Worm (Caenorhabditis elegans) whole organism, L2 larva: Measurements from ENCODE around the gene nhr-207.
"Not testable (repeated sequence)": the region's sequence is repeated elsewhere in the genome, so short reads cannot be mapped to it uniquely, and the experiment has no call there.

Source experiments
- F13H6.1 ChIP-seq: sonication (generic microtip); optimal IDR thresholded peaks from 2 replicates; lab custom pipeline; 2016; ENCODE audit warnings: missing genetic modification characterization, missing compliant biosample characterization
- R02D3.7 ChIP-seq: fragments of 150-350 bp; optimal IDR thresholded peaks from 2 replicates; lab custom pipeline; 2014; ENCODE audit warnings: missing biosample characterization, missing genetic modification characterization
- Y55F3AM.14 ChIP-seq: fragments of 200-800 bp; sonication (Bioruptor generic); optimal IDR thresholded peaks from 2 replicates; lab custom pipeline; 2018; ENCODE audit warnings: mild to moderate bottlenecking, missing genetic modification characterization, missing compliant biosample characterization
- ZK546.5 ChIP-seq: sonication (generic microtip); optimal IDR thresholded peaks from 2 replicates; lab custom pipeline; 2017; ENCODE audit warnings: missing biosample characterization, missing genetic modification characterization
- aly-2 ChIP-seq: fragments of 150-350 bp; optimal IDR thresholded peaks from 2 replicates; lab custom pipeline; 2014; ENCODE audit warnings: missing biosample characterization, missing genetic modification characterization
- ama-1 ChIP-seq: fragments of 150-350 bp; optimal IDR thresholded peaks from 2 replicates; lab custom pipeline; 2018; ENCODE audit warnings: inconsistent platforms
- blmp-1 ChIP-seq: sonication (generic microtip); optimal IDR thresholded peaks from 2 replicates; lab custom pipeline; 2017; ENCODE audit warnings: missing genetic modification characterization, mild to moderate bottlenecking, missing compliant biosample characterization, antibody characterized with exemption, moderate library complexity; ENCODE audit not compliant: insufficient read depth
- ceh-16 ChIP-seq: fragments of 150-350 bp; optimal IDR thresholded peaks from 2 replicates; lab custom pipeline; 2014; ENCODE audit warnings: missing biosample characterization, missing genetic modification characterization
- ceh-82 ChIP-seq: fragments of 150-350 bp; optimal IDR thresholded peaks from 2 replicates; lab custom pipeline; 2014; ENCODE audit warnings: missing biosample characterization, missing genetic modification characterization
- dmd-4 ChIP-seq: sonication (generic microtip); optimal IDR thresholded peaks from 2 replicates; lab custom pipeline; 2017; ENCODE audit warnings: missing biosample characterization, missing genetic modification characterization
- egl-27 ChIP-seq: sonication (generic microtip); optimal IDR thresholded peaks from 3 replicates; lab custom pipeline; 2017; ENCODE audit warnings: missing biosample characterization, missing genetic modification reagents, missing genetic modification characterization
- elt-1 ChIP-seq: fragments of 150-350 bp; optimal IDR thresholded peaks from 2 replicates; lab custom pipeline; 2014; ENCODE audit warnings: missing biosample characterization, missing genetic modification characterization
- fos-1 ChIP-seq: fragments of 150-350 bp; optimal IDR thresholded peaks from 2 replicates; lab custom pipeline; 2014; ENCODE audit warnings: missing biosample characterization, missing genetic modification characterization
- gmeb-1 ChIP-seq: fragments of 150-350 bp; optimal IDR thresholded peaks from 2 replicates; lab custom pipeline; 2014; ENCODE audit warnings: missing biosample characterization, missing genetic modification characterization
- lin-11 ChIP-seq: fragments of 150-350 bp; sonication (generic microtip); optimal IDR thresholded peaks from 2 replicates; lab custom pipeline; 2014; ENCODE audit warnings: missing biosample characterization, missing genetic modification characterization, inconsistent platforms, mixed read lengths
- lin-39 ChIP-seq: fragments of 150-350 bp; optimal IDR thresholded peaks from 2 replicates; lab custom pipeline; 2014; ENCODE audit warnings: missing biosample characterization, missing genetic modification reagents, missing genetic modification characterization
- lsy-2 ChIP-seq, 2 experiments: fragments of 150-350 bp in 1 of 2; sonication (generic microtip) in 1 of 2; optimal IDR thresholded peaks; 2 replicates each; lab custom pipeline; 2014 to 2017; ENCODE audit warnings: missing biosample characterization in 2 of 2, missing genetic modification characterization in 2 of 2
- mab-5 ChIP-seq: fragments of 150-350 bp; optimal IDR thresholded peaks from 2 replicates; lab custom pipeline; 2014; ENCODE audit warnings: missing biosample characterization, missing genetic modification characterization
- mdl-1 ChIP-seq, 2 experiments: fragments of 150-350 bp in 1 of 2; sonication (generic microtip) in 1 of 2; optimal IDR thresholded peaks; 2 replicates each; lab custom pipeline; 2017; ENCODE audit warnings: missing biosample characterization in 2 of 2, missing genetic modification characterization in 2 of 2
- nhr-10 ChIP-seq: sonication (generic microtip); optimal IDR thresholded peaks from 2 replicates; lab custom pipeline; 2017; ENCODE audit warnings: missing biosample characterization, missing genetic modification characterization
- nhr-11 ChIP-seq: fragments of 150-350 bp; optimal IDR thresholded peaks from 2 replicates; lab custom pipeline; 2014; ENCODE audit warnings: missing biosample characterization, missing genetic modification characterization
- nhr-129 ChIP-seq: fragments of 150-350 bp; optimal IDR thresholded peaks from 2 replicates; lab custom pipeline; 2014; ENCODE audit warnings: missing biosample characterization, missing genetic modification characterization
- nhr-21 ChIP-seq: fragments of 150-350 bp; optimal IDR thresholded peaks from 2 replicates; lab custom pipeline; 2014; ENCODE audit warnings: missing biosample characterization, missing genetic modification characterization
- nhr-23 ChIP-seq: fragments of 150-350 bp; optimal IDR thresholded peaks from 2 replicates; lab custom pipeline; 2014; ENCODE audit warnings: missing biosample characterization, missing genetic modification reagents, missing genetic modification characterization
- nhr-237 ChIP-seq: fragments of 150-350 bp; optimal IDR thresholded peaks from 2 replicates; lab custom pipeline; 2014; ENCODE audit warnings: missing biosample characterization, missing genetic modification characterization
- nhr-25 ChIP-seq: fragments of 150-350 bp; sonication (generic microtip); optimal IDR thresholded peaks from 3 replicates; lab custom pipeline; 2014; ENCODE audit warnings: missing biosample characterization, missing genetic modification characterization
- nhr-77 ChIP-seq: fragments of 150-350 bp; optimal IDR thresholded peaks from 2 replicates; lab custom pipeline; 2014; ENCODE audit warnings: missing biosample characterization, missing genetic modification characterization
- peb-1 ChIP-seq: fragments of 150-350 bp; optimal IDR thresholded peaks from 2 replicates; lab custom pipeline; 2014; ENCODE audit warnings: missing biosample characterization, missing genetic modification characterization
- sem-4 ChIP-seq: fragments of 150-350 bp; optimal IDR thresholded peaks from 2 replicates; lab custom pipeline; 2014; ENCODE audit warnings: missing biosample characterization, missing genetic modification reagents, missing genetic modification characterization
- skn-1 ChIP-seq: sonication (generic microtip); optimal IDR thresholded peaks from 2 replicates; lab custom pipeline; 2017; ENCODE audit warnings: missing biosample characterization, missing genetic modification characterization
- sma-3 ChIP-seq: sonication (generic microtip); optimal IDR thresholded peaks from 2 replicates; lab custom pipeline; 2016; ENCODE audit warnings: missing genetic modification reagents, missing genetic modification characterization, missing compliant biosample characterization
- sma-9 ChIP-seq, 2 experiments: fragments of 150-350 bp in 1 of 2; sonication (generic microtip) in 1 of 2; optimal IDR thresholded peaks; 2 replicates each; lab custom pipeline; 2014 to 2016; ENCODE audit warnings: missing genetic modification characterization in 2 of 2, mild to moderate bottlenecking in 1 of 2, missing biosample characterization in 1 of 2, missing compliant biosample characterization in 1 of 2, missing genetic modification reagents in 1 of 2, moderate library complexity in 1 of 2
- snpc-4 ChIP-seq: fragments of 150-350 bp; optimal IDR thresholded peaks from 2 replicates; lab custom pipeline; 2014; ENCODE audit warnings: missing biosample characterization, missing genetic modification characterization
- unc-39 ChIP-seq: fragments of 150-350 bp; optimal IDR thresholded peaks from 2 replicates; lab custom pipeline; 2014; ENCODE audit warnings: missing biosample characterization, missing genetic modification characterization
- unc-62 ChIP-seq: fragments of 150-350 bp; optimal IDR thresholded peaks from 2 replicates; lab custom pipeline; 2014; ENCODE audit warnings: missing biosample characterization, missing genetic modification reagents, missing genetic modification characterization
- ztf-1 ChIP-seq: fragments of 200-800 bp; sonication (Bioruptor generic); conservative IDR thresholded peaks from 2 replicates; pipeline ENCODE4 v1.3.6; 2022; ENCODE audit warnings: missing genetic modification characterization, missing compliant biosample characterization
- ztf-11 ChIP-seq: sonication (generic microtip); optimal IDR thresholded peaks from 2 replicates; lab custom pipeline; 2017; ENCODE audit warnings: missing biosample characterization, missing genetic modification characterization

Gene nhr-207

DNA sequence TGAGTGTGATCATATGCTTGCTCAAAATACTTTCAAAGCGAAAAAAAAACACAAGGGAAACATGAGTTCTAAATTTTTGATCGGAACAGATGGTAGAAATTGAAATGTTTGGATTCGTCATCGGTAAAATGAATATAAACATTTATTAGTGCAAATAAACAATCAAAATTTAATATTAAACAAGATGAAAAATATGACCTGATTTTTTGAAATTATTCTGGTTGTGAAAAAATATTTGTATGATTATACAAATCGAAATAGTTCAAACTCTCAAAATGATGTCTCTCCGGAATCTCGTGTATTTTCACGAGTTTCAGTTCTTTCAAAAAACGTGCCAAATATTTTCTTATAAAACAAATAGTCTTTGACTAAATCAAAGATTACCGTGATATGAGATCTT lies 24.4 kb downstream of the nhr-207 start, which contains the start of gene C13C4.7:
C13C4.7 (minus strand) TSS at position 101 of the 400 bp plus-strand sequence.
- TF ChIP-seq F13H6.1 (tag; lab: Kevin White, UChicago) (no peak), ztf-11 (tag; lab: Kevin White, UChicago) (no peak), R02D3.7 (tag; lab: Kevin White, UChicago) (no peak), peb-1 (tag; lab: Kevin White, UChicago) (no peak), unc-39 (tag; lab: Kevin White, UChicago) (no peak), ceh-16 (no peak), nhr-21 (no peak), skn-1 (no peak), sem-4 (no peak), lin-11 (tag; lab: Kevin White, UChicago) (no peak), ama-1 (lab: Kevin White, UChicago) (no peak), nhr-25 (tag; lab: Kevin White, UChicago) (no peak), egl-27 (tag; lab: Kevin White, UChicago) (no peak), fos-1 (tag; lab: Kevin White, UChicago) (no peak)

DNA sequence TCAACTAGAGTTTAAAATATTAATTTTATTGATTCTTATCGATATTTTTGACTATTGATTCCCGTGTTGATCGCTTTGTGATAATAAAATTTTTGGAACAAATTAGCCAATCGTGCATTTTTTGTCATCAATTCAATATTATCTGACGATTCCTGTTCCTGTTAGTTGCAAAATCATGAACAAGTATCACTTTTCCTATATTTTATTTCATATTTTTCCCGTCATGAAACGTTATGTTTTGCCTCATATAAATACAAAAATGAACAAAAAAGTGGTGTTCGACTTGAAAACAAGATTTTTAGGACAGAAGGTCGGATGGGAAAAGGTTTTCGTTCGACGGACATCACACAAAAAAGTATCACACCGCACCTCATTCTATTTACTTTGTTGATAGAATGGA lies 25.3 kb downstream of the nhr-207 start, which contains the start of gene C13C4.6:
C13C4.6 (plus strand) TSS at position 301 of the 400 bp plus-strand sequence.
- TF ChIP-seq R02D3.7 (tag; lab: Kevin White, UChicago) (no peak), gmeb-1 (tag; lab: Kevin White, UChicago) (no peak), ztf-1 (no peak)
- TF ChIP-seq, all 48 proteins: peak for 0

DNA sequence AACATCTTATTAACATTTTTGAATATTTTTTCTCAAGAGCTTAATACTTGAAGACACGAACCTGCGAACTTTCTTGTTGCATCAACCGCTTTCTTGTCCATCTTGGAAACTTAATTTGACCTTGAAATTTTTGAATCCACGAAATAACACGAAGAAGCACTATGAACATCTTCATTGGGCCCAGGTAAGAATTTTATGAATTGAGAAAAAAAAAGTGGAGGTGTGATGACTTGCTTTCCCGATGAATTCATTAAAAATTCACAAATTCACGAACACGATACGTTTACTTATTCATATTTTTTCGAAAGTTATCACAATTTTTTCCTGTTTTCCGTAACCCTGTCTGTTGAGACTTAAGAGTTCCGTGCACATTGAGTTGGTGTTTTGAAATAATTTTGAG lies 34.7 kb downstream of the nhr-207 start, which contains the start of gene C27A7.6:
C27A7.6 (minus strand) TSS at position 101 of the 400 bp plus-strand sequence.
- TF ChIP-seq nhr-11; mdl-1 (tag; optimal IDR thresholded peaks at IDR 0.05; lab: Kevin White, UChicago); egl-27 (tag; lab: Kevin White, UChicago): not testable (repeated sequence)

DNA sequence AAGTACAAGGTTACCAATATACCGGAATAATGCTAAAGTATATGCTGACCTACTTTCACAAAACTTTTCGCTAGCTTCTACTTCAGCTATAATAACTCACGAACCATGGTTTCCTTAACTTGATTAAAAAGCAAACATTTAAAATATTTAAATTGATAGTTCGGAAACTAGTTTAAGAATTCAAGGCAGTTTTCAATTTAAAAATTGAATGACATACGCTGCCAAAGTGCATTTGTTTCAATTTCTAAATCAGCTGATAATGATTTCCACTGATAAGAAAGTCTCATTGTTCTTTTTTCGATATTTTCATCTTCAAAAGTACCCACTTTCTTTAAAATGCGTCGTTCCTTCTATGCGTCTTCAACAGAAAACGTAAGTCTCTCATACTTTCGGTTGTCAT lies 35.2 kb downstream of the nhr-207 start, which contains the start of gene enpp-1:
enpp-1 (plus strand) TSS at position 301 of the 400 bp plus-strand sequence.
- TF ChIP-seq nhr-129 (tag; lab: Kevin White, UChicago); lin-39 (tag; lab: Kevin White, UChicago); nhr-11: not testable (repeated sequence)

DNA sequence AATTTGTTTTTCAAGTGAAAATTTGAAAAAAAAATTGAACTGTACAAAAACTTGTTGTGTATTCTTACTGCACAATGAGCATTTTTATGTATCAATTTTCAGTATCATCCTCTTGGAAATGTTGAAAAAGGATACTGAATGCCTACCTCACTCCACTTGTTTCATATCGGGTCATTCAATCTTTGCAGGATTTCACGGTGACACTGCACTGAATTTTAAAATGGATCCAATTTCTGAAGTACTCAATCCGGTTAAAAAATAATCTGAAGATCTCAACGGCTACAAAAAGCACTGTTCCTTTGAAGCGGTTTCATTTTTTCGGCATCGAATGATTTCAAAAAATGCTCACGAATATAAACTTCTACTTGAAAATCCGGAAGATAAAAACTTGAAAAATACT lies 42.0 kb downstream of the nhr-207 start:
- TF ChIP-seq skn-1 (no peak), gmeb-1 (tag; lab: Kevin White, UChicago) (no peak), nhr-129 (tag; lab: Kevin White, UChicago) (no peak), egl-27 (tag; lab: Kevin White, UChicago) (no peak), nhr-237 (tag; lab: Kevin White, UChicago) (no peak), dmd-4 (tag; lab: Kevin White, UChicago) (no peak), elt-1 (tag; lab: Kevin White, UChicago) (no peak), aly-2 (tag; lab: Kevin White, UChicago) (no peak)
- TF ChIP-seq, all 48 proteins: peak for 0

DNA sequence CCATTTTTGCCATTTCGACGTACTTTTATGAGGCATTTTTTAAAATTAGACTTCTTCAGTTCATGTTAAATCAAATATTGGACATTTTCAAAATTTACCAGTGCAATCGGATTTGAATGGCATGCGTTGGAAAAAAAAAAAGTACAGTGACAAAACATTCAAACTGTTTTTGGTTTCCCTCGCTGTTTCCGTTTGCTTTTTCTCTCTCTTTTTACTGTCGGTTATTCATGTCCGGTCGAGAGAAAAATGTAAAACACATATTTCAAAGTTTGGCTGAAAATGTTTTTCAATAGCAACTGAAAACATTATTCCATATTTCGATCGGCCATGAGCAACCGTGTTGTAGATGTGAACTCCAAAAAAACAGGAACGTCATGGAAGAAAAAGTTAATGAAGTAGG lies 44.7 kb downstream of the nhr-207 start, which contains the start of gene C27A7.3:
C27A7.3 (plus strand) TSS at position 301 of the 400 bp plus-strand sequence.
- TF ChIP-seq mab-5 (no peak), ceh-82 (no peak), snpc-4 (no peak), nhr-25 (tag; lab: Kevin White, UChicago) (no peak), R02D3.7 (tag; lab: Kevin White, UChicago) (no peak), nhr-77 (tag; lab: Kevin White, UChicago) (no peak), nhr-10 (tag; lab: Kevin White, UChicago) (no peak), unc-62 (no peak), nhr-237 (tag; lab: Kevin White, UChicago) (no peak), nhr-23 (tag; lab: Kevin White, UChicago) (no peak), ZK546.5 (tag; lab: Kevin White, UChicago) (no peak), dmd-4 (tag; lab: Kevin White, UChicago) (no peak), lin-39 (tag; lab: Kevin White, UChicago) (no peak), skn-1 (no peak), sma-3 (no peak), Y55F3AM.14 (GFP tag; lab: Kevin White, UChicago) (no peak), blmp-1 (tag; lab: Kevin White, UChicago) (no peak), sma-9 (GFP tag; optimal IDR thresholded peaks at IDR 0.05; lab: Kevin White, UChicago) (no peak), sma-9 (tag; optimal IDR thresholded peaks at IDR 0.05; lab: Kevin White, UChicago) (no peak), lsy-2 (tag; optimal IDR thresholded peaks at IDR 0.05; lab: Kevin White, UChicago) (no peak)
- TF ChIP-seq, all 48 proteins: peak for 0
